Fruit fly (Drosophila melanogaster) whole organism, embryonic: Measurements from ENCODE around the gene flfl.

ENCODE experiments used
- Bdp1 ChIP-seq: fragments of 200-800 bp; sonication (Bioruptor generic); optimal IDR thresholded peaks from 3 replicates; lab custom pipeline; 2016; ENCODE audit warnings: missing biosample characterization, missing genetic modification characterization
- CG12299 ChIP-seq: fragments of 200-800 bp; sonication (Bioruptor generic); optimal IDR thresholded peaks from 2 replicates; lab custom pipeline; 2018; ENCODE audit warnings: missing biosample characterization, mild to moderate bottlenecking, missing genetic modification characterization
- Ravus ChIP-seq: fragments of 200-800 bp; sonication (Bioruptor generic); IDR thresholded peaks from 2 replicates; pipeline ENCODE4 v1.3.6; 2022; ENCODE audit warnings: missing biosample characterization, missing genetic modification characterization
- chn ChIP-seq: fragments of 200-800 bp; sonication (Bioruptor generic); optimal IDR thresholded peaks from 2 replicates; lab custom pipeline; 2016; ENCODE audit warnings: missing biosample characterization, missing genetic modification characterization
- crc ChIP-seq: fragments of 200-800 bp; sonication (Bioruptor generic); optimal IDR thresholded peaks from 2 replicates; lab custom pipeline; 2016; ENCODE audit warnings: missing biosample characterization, missing genetic modification characterization
- slou ChIP-seq: fragments of 200-800 bp; sonication (Bioruptor generic); optimal IDR thresholded peaks from 3 replicates; lab custom pipeline; 2016; ENCODE audit warnings: missing biosample characterization, missing genetic modification characterization
- usp ChIP-seq: fragments of >200 bp; optimal IDR thresholded peaks from 2 replicates; lab custom pipeline; 2017; ENCODE audit warnings: missing biosample characterization, missing genetic modification characterization
- z ChIP-seq: fragments of 200-800 bp; sonication (Bioruptor generic); IDR thresholded peaks from 3 replicates; pipeline ENCODE4 v1.3.6; 2022; ENCODE audit warnings: missing biosample characterization, missing genetic modification characterization

DNA sequence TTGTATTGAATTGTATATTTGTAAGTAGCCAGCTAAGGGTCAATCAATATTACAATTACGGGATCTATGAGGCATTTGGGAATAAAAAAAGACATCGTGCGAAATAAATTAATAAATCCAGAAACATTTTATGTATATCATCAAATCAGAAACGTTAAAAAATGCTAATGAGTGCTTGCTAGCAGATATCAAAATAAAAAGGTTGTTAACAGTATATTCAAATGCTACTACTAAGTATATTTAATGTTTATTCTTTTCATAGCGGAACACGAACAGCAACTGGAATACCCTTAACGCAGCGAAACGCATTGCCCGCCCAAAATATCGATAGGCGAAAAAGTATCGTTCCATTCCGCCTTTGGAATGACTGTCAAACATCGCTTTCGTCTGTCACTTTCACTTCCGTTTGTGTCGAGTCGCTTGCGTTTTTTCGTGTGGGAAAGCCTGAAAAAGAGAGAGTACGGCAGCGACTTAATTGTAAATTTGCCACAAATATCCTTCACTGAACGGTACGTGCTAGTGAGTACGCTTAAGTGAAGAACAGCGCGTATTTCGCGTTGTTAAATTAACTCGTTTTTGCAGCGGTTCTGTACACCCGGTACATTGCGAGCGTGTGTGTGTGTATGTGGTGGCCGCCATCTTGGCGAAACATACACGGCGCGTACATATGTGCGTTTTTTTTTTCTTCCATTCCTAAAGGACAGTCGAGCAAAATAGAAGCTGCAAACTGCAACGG, 22.6 kb upstream of the flfl start, which contains the start of gene B52:
- no peak for TF ChIP-seq slou (GFP tag; lab: Kevin White, UChicago)
- peak; percentile 39 for TF ChIP-seq chn
- no peak for TF ChIP-seq z
- TF ChIP-seq CG12299 (tag; lab: Kevin White, UChicago): peak; percentile 52
- peak; percentile 45 for TF ChIP-seq Bdp1 (GFP tag; lab: Kevin White, UChicago)
- no peak for TF ChIP-seq usp (GFP tag; lab: Kevin White, UChicago)
- no peak for TF ChIP-seq Ravus (GFP tag; lab: Robert Waterston, UW)
- TF ChIP-seq crc (GFP tag; lab: Kevin White, UChicago): peak; percentile 55
